Worm (Caenorhabditis elegans) whole organism, L2 larva: ENCODE data around the gene srh-213.

Experiments used
- aly-2 ChIP-seq: fragments of 150-350 bp; optimal IDR thresholded peaks from 2 replicates; lab custom pipeline; 2014; ENCODE audit warnings: missing biosample characterization, missing genetic modification characterization
- ama-1 ChIP-seq: fragments of 150-350 bp; optimal IDR thresholded peaks from 2 replicates; lab custom pipeline; 2018; ENCODE audit warnings: inconsistent platforms
- dmd-4 ChIP-seq: sonication (generic microtip); optimal IDR thresholded peaks from 2 replicates; lab custom pipeline; 2017; ENCODE audit warnings: missing biosample characterization, missing genetic modification characterization
- elt-3 ChIP-seq: sonication (generic microtip); optimal IDR thresholded peaks from 2 replicates; lab custom pipeline; 2017; ENCODE audit warnings: missing biosample characterization, missing genetic modification characterization
- nhr-10 ChIP-seq: sonication (generic microtip); optimal IDR thresholded peaks from 2 replicates; lab custom pipeline; 2017; ENCODE audit warnings: missing biosample characterization, missing genetic modification characterization
- nhr-237 ChIP-seq: fragments of 150-350 bp; optimal IDR thresholded peaks from 2 replicates; lab custom pipeline; 2014; ENCODE audit warnings: missing biosample characterization, missing genetic modification characterization
- nhr-25 ChIP-seq: fragments of 150-350 bp; sonication (generic microtip); optimal IDR thresholded peaks from 3 replicates; lab custom pipeline; 2014; ENCODE audit warnings: missing biosample characterization, missing genetic modification characterization
- skn-1 ChIP-seq: sonication (generic microtip); optimal IDR thresholded peaks from 2 replicates; lab custom pipeline; 2017; ENCODE audit warnings: missing biosample characterization, missing genetic modification characterization
- unc-62 ChIP-seq: fragments of 150-350 bp; optimal IDR thresholded peaks from 2 replicates; lab custom pipeline; 2014; ENCODE audit warnings: missing biosample characterization, missing genetic modification reagents, missing genetic modification characterization

DNA sequence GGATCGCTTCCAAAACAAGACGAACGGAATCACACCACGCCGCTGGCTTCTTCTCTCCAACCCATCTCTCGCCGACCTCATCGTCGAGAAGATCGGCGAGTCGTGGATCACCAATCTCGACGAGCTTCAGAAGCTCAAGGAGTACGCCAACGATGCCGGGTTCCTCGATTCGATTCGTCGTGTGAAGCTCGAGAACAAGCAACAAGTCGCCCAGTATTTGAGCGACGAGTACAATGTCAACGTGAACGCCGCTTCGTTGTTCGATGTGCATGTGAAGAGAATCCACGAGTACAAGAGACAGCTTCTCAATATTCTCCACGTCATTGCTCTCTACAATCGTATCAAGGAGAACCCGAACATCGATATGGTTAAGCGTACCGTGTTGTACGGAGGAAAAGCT is 11.2 kb downstream of the srh-213 start:
- no peak for TF ChIP-seq dmd-4 (tag; lab: Kevin White, UChicago)
- TF ChIP-seq nhr-237 (tag; lab: Kevin White, UChicago), result no peak
- no peak for TF ChIP-seq ama-1 (lab: Kevin White, UChicago)
- no peak for TF ChIP-seq nhr-25 (tag; lab: Kevin White, UChicago)
- TF ChIP-seq nhr-10 (tag; lab: Kevin White, UChicago), result no peak
- no peak for TF ChIP-seq skn-1 (tag; lab: Kevin White, UChicago)
- no peak for TF ChIP-seq elt-3 (tag; lab: Kevin White, UChicago)
- TF ChIP-seq unc-62 (GFP tag; lab: Kevin White, UChicago), result no peak
- TF ChIP-seq aly-2, result no peak
